Fruit fly (Drosophila melanogaster) whole organism, embryonic: ENCODE results near the gene Nubp1.

Experiments used
- Aef1 ChIP-seq: fragments of 200-800 bp; sonication (Bioruptor generic); IDR thresholded peaks from 3 replicates; pipeline ENCODE4 v1.3.6; 2022; ENCODE audit warnings: missing biosample characterization, missing genetic modification characterization
- Blimp-1 ChIP-seq: fragments of 200-800 bp; sonication (Bioruptor generic); optimal IDR thresholded peaks from 3 replicates; lab custom pipeline; 2018; ENCODE audit warnings: missing biosample characterization, missing genetic modification characterization, mild to moderate bottlenecking, moderate library complexity, missing genetic modification reagents
- CG1024 ChIP-seq: fragments of 200-800 bp; sonication (Bioruptor generic); IDR thresholded peaks from 2 replicates; pipeline ENCODE4 v1.3.6; 2022; ENCODE audit warnings: missing biosample characterization, missing genetic modification characterization
- CG10274 ChIP-seq: fragments of 200-800 bp; sonication (Bioruptor generic); optimal IDR thresholded peaks from 3 replicates; lab custom pipeline; 2017; ENCODE audit warnings: missing biosample characterization, mild to moderate bottlenecking, missing genetic modification characterization
- CG12236 ChIP-seq: fragments of 200-800 bp; sonication (Bioruptor generic); optimal IDR thresholded peaks from 2 replicates; lab custom pipeline; 2016; ENCODE audit warnings: missing biosample characterization, missing genetic modification characterization
- CG13123 ChIP-seq: fragments of 200-800 bp; sonication (Bioruptor generic); optimal IDR thresholded peaks from 2 replicates; lab custom pipeline; 2016; ENCODE audit warnings: missing biosample characterization, missing genetic modification characterization
- CG13296 ChIP-seq: fragments of 200-800 bp; sonication (Bioruptor generic); optimal IDR thresholded peaks from 3 replicates; lab custom pipeline; 2018; ENCODE audit warnings: missing biosample characterization, mild to moderate bottlenecking, missing genetic modification characterization
- CG13624 ChIP-seq: fragments of 200-800 bp; sonication (Bioruptor generic); optimal IDR thresholded peaks from 2 replicates; lab custom pipeline; 2016; ENCODE audit warnings: missing biosample characterization, missing genetic modification characterization
- CG16813 ChIP-seq: fragments of 200-800 bp; sonication (Bioruptor generic); IDR thresholded peaks from 3 replicates; pipeline ENCODE4 v1.3.6; 2022; ENCODE audit warnings: missing biosample characterization, missing genetic modification characterization; ENCODE audit not compliant: partially characterized antibody
- CG17328 ChIP-seq: fragments of 200-800 bp; sonication (Bioruptor generic); IDR thresholded peaks from 2 replicates; pipeline ENCODE4 v1.3.6; 2022; ENCODE audit warnings: missing biosample characterization, missing genetic modification characterization
- CG17802 ChIP-seq: fragments of 200-800 bp; sonication (Bioruptor generic); optimal IDR thresholded peaks from 2 replicates; lab custom pipeline; 2018; ENCODE audit warnings: missing biosample characterization, mild to moderate bottlenecking, missing genetic modification characterization, moderate library complexity
- CG2199 ChIP-seq: fragments of 200-800 bp; sonication (Bioruptor generic); IDR thresholded peaks from 3 replicates; pipeline ENCODE4 v1.3.6; 2022; ENCODE audit warnings: missing biosample characterization, missing genetic modification characterization
- CG30020 ChIP-seq: fragments of 200-800 bp; optimal IDR thresholded peaks from 2 replicates; lab custom pipeline; 2019; ENCODE audit warnings: missing biosample characterization, mild to moderate bottlenecking, missing genetic modification characterization, moderate library complexity
- CG4404 ChIP-seq: fragments of 200-800 bp; sonication (Bioruptor generic); IDR thresholded peaks from 2 replicates; pipeline ENCODE4 v1.3.6; 2022; ENCODE audit warnings: missing biosample characterization, missing genetic modification characterization
- CG6254 ChIP-seq: fragments of 200-800 bp; sonication (Bioruptor generic); optimal IDR thresholded peaks from 3 replicates; lab custom pipeline; 2017; ENCODE audit warnings: mild to moderate bottlenecking, missing biosample characterization, missing genetic modification reagents, missing genetic modification characterization
- CG7745 ChIP-seq: fragments of 200-800 bp; sonication (Bioruptor generic); optimal IDR thresholded peaks from 2 replicates; lab custom pipeline; 2018; ENCODE audit warnings: missing biosample characterization, mild to moderate bottlenecking, missing genetic modification characterization, moderate library complexity
- Camta ChIP-seq: fragments of 200-800 bp; sonication (Bioruptor generic); optimal IDR thresholded peaks from 2 replicates; lab custom pipeline; 2016; ENCODE audit warnings: missing biosample characterization, missing genetic modification characterization
- E2f1 ChIP-seq: fragments of 200-800 bp; sonication (Bioruptor generic); IDR thresholded peaks from 2 replicates; pipeline ENCODE4 v1.3.6; 2022; ENCODE audit warnings: missing biosample characterization, missing genetic modification characterization
- Ets97D ChIP-seq: fragments of 200-800 bp; sonication (Bioruptor generic); optimal IDR thresholded peaks from 3 replicates; lab custom pipeline; 2016; ENCODE audit warnings: missing biosample characterization, missing genetic modification characterization
- Gsc ChIP-seq: fragments of 200-800 bp; sonication (Bioruptor generic); IDR thresholded peaks from 2 replicates; pipeline ENCODE4 v1.3.6; 2022; ENCODE audit warnings: missing biosample characterization, missing genetic modification characterization
- HmgD ChIP-seq: fragments of 200-800 bp; sonication (Bioruptor generic); optimal IDR thresholded peaks from 3 replicates; lab custom pipeline; 2016; ENCODE audit warnings: missing biosample characterization, missing genetic modification characterization
- Hr3 ChIP-seq: fragments of 200-800 bp; sonication (Bioruptor generic); optimal IDR thresholded peaks from 3 replicates; lab custom pipeline; 2016; ENCODE audit warnings: missing biosample characterization, missing genetic modification characterization
- Hr39 ChIP-seq: fragments of >200 bp; optimal IDR thresholded peaks from 2 replicates; lab custom pipeline; 2017
- Lhr ChIP-seq: fragments of 200-800 bp; sonication (Bioruptor generic); optimal IDR thresholded peaks from 3 replicates; lab custom pipeline; 2017; ENCODE audit warnings: mild to moderate bottlenecking, missing biosample characterization, missing genetic modification reagents, missing genetic modification characterization
- Mes4 ChIP-seq: fragments of 200-800 bp; sonication (Bioruptor generic); optimal IDR thresholded peaks from 2 replicates; lab custom pipeline; 2016; ENCODE audit warnings: missing biosample characterization, missing genetic modification characterization
- Nf-YB ChIP-seq: fragments of 200-800 bp; sonication (Bioruptor generic); optimal IDR thresholded peaks from 3 replicates; lab custom pipeline; 2019; ENCODE audit warnings: missing biosample characterization, mild to moderate bottlenecking, missing genetic modification characterization, moderate library complexity
- Ravus ChIP-seq: fragments of 200-800 bp; sonication (Bioruptor generic); IDR thresholded peaks from 2 replicates; pipeline ENCODE4 v1.3.6; 2022; ENCODE audit warnings: missing biosample characterization, missing genetic modification characterization
- Rx ChIP-seq: fragments of 200-800 bp; sonication (Bioruptor generic); IDR thresholded peaks from 2 replicates; pipeline ENCODE4 v1.3.6; 2022; ENCODE audit warnings: missing biosample characterization, missing genetic modification characterization
- YL-1 ChIP-seq: fragments of 200-800 bp; sonication (Bioruptor generic); optimal IDR thresholded peaks from 3 replicates; lab custom pipeline; 2017; ENCODE audit warnings: missing biosample characterization, mild to moderate bottlenecking, missing genetic modification characterization
- ara ChIP-seq: fragments of 200-800 bp; sonication (Bioruptor generic); IDR thresholded peaks from 2 replicates; pipeline ENCODE4 v1.3.6; 2022; ENCODE audit warnings: missing biosample characterization, missing genetic modification characterization
- ase ChIP-seq: fragments of 200-800 bp; sonication (Bioruptor generic); IDR thresholded peaks from 3 replicates; pipeline ENCODE4 v1.3.6; 2022; ENCODE audit warnings: missing biosample characterization, missing genetic modification characterization
- ato ChIP-seq: fragments of 200-800 bp; sonication (Bioruptor generic); IDR thresholded peaks from 2 replicates; pipeline ENCODE4 v1.3.6; 2022; ENCODE audit warnings: missing biosample characterization, missing genetic modification characterization; ENCODE audit not compliant: partially characterized antibody
- bowl ChIP-seq: fragments of 200-800 bp; sonication (Bioruptor generic); IDR thresholded peaks from 2 replicates; pipeline ENCODE4 v1.3.6; 2022; ENCODE audit warnings: missing biosample characterization, missing genetic modification characterization
- cas ChIP-seq: fragments of 200-800 bp; sonication (Bioruptor generic); IDR thresholded peaks from 2 replicates; pipeline ENCODE4 v1.3.6; 2022; ENCODE audit warnings: missing biosample characterization, missing genetic modification characterization
- ci ChIP-seq: fragments of 200-800 bp; sonication (Bioruptor generic); IDR thresholded peaks from 3 replicates; pipeline ENCODE4 v1.3.6; 2022; ENCODE audit warnings: missing biosample characterization, missing genetic modification characterization
- crc ChIP-seq: fragments of 200-800 bp; sonication (Bioruptor generic); optimal IDR thresholded peaks from 2 replicates; lab custom pipeline; 2016; ENCODE audit warnings: missing biosample characterization, missing genetic modification characterization
- en ChIP-seq: fragments of 200-800 bp; sonication (Bioruptor generic); optimal IDR thresholded peaks from 2 replicates; lab custom pipeline; 2016; ENCODE audit warnings: missing biosample characterization, missing genetic modification characterization
- fd96Cb ChIP-seq: fragments of 200-800 bp; sonication (Bioruptor generic); optimal IDR thresholded peaks from 2 replicates; lab custom pipeline; 2018; ENCODE audit warnings: missing biosample characterization, mild to moderate bottlenecking, missing genetic modification characterization, moderate library complexity
- gcm ChIP-seq: fragments of 200-800 bp; sonication (Bioruptor generic); optimal IDR thresholded peaks from 2 replicates; lab custom pipeline; 2019; ENCODE audit warnings: missing biosample characterization, mild to moderate bottlenecking, missing genetic modification characterization, moderate library complexity
- gfzf ChIP-seq: fragments of 200-800 bp; sonication (Bioruptor generic); optimal IDR thresholded peaks from 2 replicates; lab custom pipeline; 2016; ENCODE audit warnings: missing biosample characterization, mild to moderate bottlenecking, missing genetic modification characterization, moderate library complexity
- jing ChIP-seq: fragments of 200-800 bp; sonication (Bioruptor generic); optimal IDR thresholded peaks from 2 replicates; lab custom pipeline; 2018; ENCODE audit warnings: missing biosample characterization, mild to moderate bottlenecking, missing genetic modification characterization
- kay ChIP-seq: fragments of 200-800 bp; sonication (Bioruptor generic); optimal IDR thresholded peaks from 2 replicates; lab custom pipeline; 2016; ENCODE audit warnings: missing biosample characterization, missing genetic modification characterization
- ken ChIP-seq: fragments of 200-800 bp; sonication (Bioruptor generic); IDR thresholded peaks from 3 replicates; pipeline ENCODE4 v1.3.6; 2022; ENCODE audit warnings: missing biosample characterization, missing genetic modification characterization
- luna ChIP-seq: fragments of 200-800 bp; sonication (Bioruptor generic); optimal IDR thresholded peaks from 2 replicates; lab custom pipeline; 2016; ENCODE audit warnings: missing biosample characterization, missing genetic modification characterization
- nerfin-1 ChIP-seq: fragments of 200-800 bp; sonication (Bioruptor generic); optimal IDR thresholded peaks from 3 replicates; lab custom pipeline; 2019; ENCODE audit warnings: missing biosample characterization, mild to moderate bottlenecking, missing genetic modification characterization, moderate library complexity
- sima ChIP-seq: fragments of 200-800 bp; sonication (Bioruptor generic); optimal IDR thresholded peaks from 2 replicates; lab custom pipeline; 2016; ENCODE audit warnings: missing biosample characterization, missing genetic modification characterization
- slou ChIP-seq: fragments of 200-800 bp; sonication (Bioruptor generic); optimal IDR thresholded peaks from 3 replicates; lab custom pipeline; 2016; ENCODE audit warnings: missing biosample characterization, missing genetic modification characterization
- sr ChIP-seq: fragments of 200-800 bp; sonication (Bioruptor generic); IDR thresholded peaks from 3 replicates; pipeline ENCODE4 v1.3.6; 2022; ENCODE audit warnings: missing biosample characterization, missing genetic modification characterization
- tgo ChIP-seq: fragments of 200-800 bp; sonication (Bioruptor generic); IDR thresholded peaks from 3 replicates; pipeline ENCODE4 v1.3.6; 2022; ENCODE audit warnings: missing biosample characterization, missing genetic modification characterization
- tio ChIP-seq: fragments of 200-800 bp; sonication (Bioruptor generic); optimal IDR thresholded peaks from 2 replicates; lab custom pipeline; 2017; ENCODE audit warnings: missing biosample characterization, missing genetic modification characterization, inconsistent platforms

Gene Nubp1

dm6 chr2L:16683958-16684877, 48.1 kb upstream of the Nubp1 start, which contains the start of gene CG31807 (continued):
- TF ChIP-seq CG6254 (GFP tag; lab: Kevin White, UChicago) (peak; percentile 53), sr (GFP tag; lab: Robert Waterston, UW) (no peak), fd96Cb (tag; lab: Kevin White, UChicago) (peak; percentile 45), CG17328 (peak; percentile 35; the same call in 1 of the 2 replicates), CG13296 (GFP tag; lab: Kevin White, UChicago) (peak; percentile 77), YL-1 (GFP tag; lab: Kevin White, UChicago) (no peak), CG7745 (tag; lab: Kevin White, UChicago) (no peak), ci (GFP tag; lab: Robert Waterston, UW) (peak; percentile 52; the same call in 1 of the 3 replicates), HmgD (GFP tag; lab: Kevin White, UChicago) (no peak), gcm (GFP tag; lab: Kevin White, UChicago) (peak; percentile 85), Lhr (GFP tag; lab: Kevin White, UChicago) (peak; percentile 10), jing (peak; percentile 14), kay (no peak), Ravus (no peak), CG30020 (peak; percentile 38), ato (GFP tag; lab: Robert Waterston, UW) (no peak), cas (GFP tag; lab: Robert Waterston, UW) (no peak), ken (GFP tag; lab: Robert Waterston, UW) (0 out of 3 replicates have a peak, but pooled peaks have one; percentile 38), slou (GFP tag; lab: Kevin White, UChicago) (peak; percentile 18), CG4404 (no peak), CG13624 (GFP tag; lab: Kevin White, UChicago) (peak; percentile 41), Gsc (GFP tag; lab: Robert Waterston, UW) (no peak), ara (GFP tag; lab: Robert Waterston, UW) (0 out of 2 replicates have a peak, but pooled peaks have one; percentile 9), Blimp-1 (GFP tag; lab: Kevin White, UChicago) (peak; percentile 72), CG16813 (no peak), crc (GFP tag; lab: Kevin White, UChicago) (peak; percentile 42), CG1024 (GFP tag; lab: Robert Waterston, UW) (no peak), Hr39 (no peak), Rx (no peak), gfzf (no peak), CG13123 (GFP tag; lab: Kevin White, UChicago) (no peak), sima (no peak), ase (GFP tag; lab: Robert Waterston, UW) (peak; percentile 28; the same call in 1 of the 3 replicates), en (GFP tag; lab: Kevin White, UChicago) (no peak), luna (GFP tag; lab: Kevin White, UChicago) (no peak), CG12236 (peak; percentile 63), Camta (GFP tag; lab: Kevin White, UChicago) (peak; percentile 73), Ets97D (GFP tag; lab: Kevin White, UChicago) (no peak), bowl (GFP tag; lab: Robert Waterston, UW) (no peak), Hr3 (peak; percentile 34), tgo (no peak; the same call in 1 of the 3 replicates), nerfin-1 (tag; lab: Kevin White, UChicago) (peak; percentile 76), Mes4 (GFP tag; lab: Kevin White, UChicago) (peak; percentile 75), CG2199 (0 out of 3 replicates have a peak, but pooled peaks have one; percentile 31), E2f1 (GFP tag; lab: Robert Waterston, UW) (no peak), CG17802 (tag; lab: Kevin White, UChicago) (peak; percentile 24), tio (peak; percentile 51), Nf-YB (GFP tag; lab: Kevin White, UChicago) (peak; percentile 64), CG10274 (GFP tag; lab: Kevin White, UChicago) (peak; percentile 5), Aef1 (peak; percentile 16; the same call in 2 of the 3 replicates)
